Fruit fly (Drosophila melanogaster) whole organism, adult: Measurements from ENCODE around the gene CG42465.

Experiments
- CG11617 ChIP-seq: fragments of 200-800 bp; sonication (Bioruptor generic); optimal IDR thresholded peaks from 2 replicates; lab custom pipeline; 2017; ENCODE audit warnings: mild to moderate bottlenecking, missing biosample characterization, missing genetic modification reagents, missing genetic modification characterization
- CG12768 ChIP-seq: fragments of 200-800 bp; sonication (Bioruptor generic); optimal IDR thresholded peaks from 2 replicates; lab custom pipeline; 2017; ENCODE audit warnings: missing biosample characterization, missing genetic modification characterization, mild to moderate bottlenecking, moderate library complexity, missing genetic modification reagents
- CG14711 ChIP-seq: fragments of 200-800 bp; sonication (Bioruptor generic); optimal IDR thresholded peaks from 2 replicates; lab custom pipeline; 2018; ENCODE audit warnings: missing biosample characterization, mild to moderate bottlenecking, missing genetic modification characterization, moderate library complexity
- CG1620 ChIP-seq: fragments of 200-800 bp; sonication (Bioruptor generic); optimal IDR thresholded peaks from 2 replicates; lab custom pipeline; 2016; ENCODE audit warnings: missing biosample characterization, missing genetic modification characterization
- CG33017 ChIP-seq: fragments of 200-800 bp; sonication (Bioruptor generic); optimal IDR thresholded peaks from 2 replicates; lab custom pipeline; 2018; ENCODE audit warnings: missing biosample characterization, mild to moderate bottlenecking, missing genetic modification characterization, moderate library complexity
- CG5204 ChIP-seq: fragments of 200-800 bp; sonication (Bioruptor generic); optimal IDR thresholded peaks from 2 replicates; lab custom pipeline; 2016; ENCODE audit warnings: missing biosample characterization, missing genetic modification characterization
- CG7045 ChIP-seq: fragments of 200-800 bp; sonication (Bioruptor generic); optimal IDR thresholded peaks from 2 replicates; lab custom pipeline; 2017; ENCODE audit warnings: missing biosample characterization, mild to moderate bottlenecking, missing genetic modification characterization
- CG7101 ChIP-seq: fragments of 200-800 bp; sonication (Bioruptor generic); optimal IDR thresholded peaks from 2 replicates; lab custom pipeline; 2018; ENCODE audit warnings: missing biosample characterization, mild to moderate bottlenecking, missing genetic modification characterization, moderate library complexity
- Clk ChIP-seq: fragments of 200-800 bp; sonication (Bioruptor generic); optimal IDR thresholded peaks from 2 replicates; lab custom pipeline; 2017; ENCODE audit warnings: missing biosample characterization, missing genetic modification characterization
- Crg-1 ChIP-seq: fragments of 200-800 bp; sonication (Bioruptor generic); optimal IDR thresholded peaks from 2 replicates; lab custom pipeline; 2016; ENCODE audit warnings: missing biosample characterization, missing genetic modification characterization
- Hr96 ChIP-seq: fragments of 200-800 bp; sonication (Bioruptor generic); optimal IDR thresholded peaks from 2 replicates; lab custom pipeline; 2016; ENCODE audit warnings: missing biosample characterization, missing genetic modification characterization
- Mnt ChIP-seq: fragments of 200-800 bp; sonication (Bioruptor generic); optimal IDR thresholded peaks from 2 replicates; lab custom pipeline; 2016; ENCODE audit warnings: missing biosample characterization, mild to moderate bottlenecking, missing genetic modification characterization
- bab1 ChIP-seq: fragments of 200-800 bp; sonication (Bioruptor generic); optimal IDR thresholded peaks from 3 replicates; lab custom pipeline; 2019; ENCODE audit warnings: missing biosample characterization, mild to moderate bottlenecking, missing genetic modification characterization, moderate library complexity
- cic ChIP-seq: fragments of 200-800 bp; sonication (Bioruptor generic); optimal IDR thresholded peaks from 2 replicates; lab custom pipeline; 2017; ENCODE audit warnings: missing biosample characterization, mild to moderate bottlenecking, missing genetic modification characterization, moderate library complexity
- cnc ChIP-seq, 2 experiments: fragments of >200 bp; optimal IDR thresholded peaks; 2 replicates each; lab custom pipeline; 2017
- kay ChIP-seq: fragments of 200-800 bp; sonication (Bioruptor generic); peaks from one replicate; lab custom pipeline; 2016; ENCODE audit warnings: missing biosample characterization, missing genetic modification characterization, borderline replicate concordance
- ovo ChIP-seq: fragments of 200-800 bp; sonication (Bioruptor generic); optimal IDR thresholded peaks from 2 replicates; lab custom pipeline; 2016; ENCODE audit warnings: missing biosample characterization, missing genetic modification characterization
- pad ChIP-seq: fragments of 200-800 bp; sonication (Bioruptor generic); optimal IDR thresholded peaks from 3 replicates; lab custom pipeline; 2017; ENCODE audit warnings: missing biosample characterization, missing genetic modification characterization, mild to moderate bottlenecking, moderate library complexity, missing genetic modification reagents
- tj ChIP-seq: fragments of 200-800 bp; sonication (Bioruptor generic); optimal IDR thresholded peaks from 3 replicates; lab custom pipeline; 2017; ENCODE audit warnings: missing biosample characterization, mild to moderate bottlenecking, missing genetic modification characterization, moderate library complexity
- toe ChIP-seq: fragments of 200-800 bp; sonication (Bioruptor generic); optimal IDR thresholded peaks from 2 replicates; lab custom pipeline; 2016; ENCODE audit warnings: missing biosample characterization, missing genetic modification characterization

The CG42465 gene

dm6 chr2L:3717673-3718235 is 17.8 kb downstream of the CG42465 start, which contains the start of the genes lectin-24A and Shaw:
Gene lectin-24A (minus strand): TSS chr2L:3717773.
Gene Shaw (plus strand): TSS chr2L:3718185.
- TF ChIP-seq kay (GFP tag; lab: Kevin White, UChicago) (no peak), CG7101 (tag; lab: Kevin White, UChicago) (no peak), bab1 (GFP tag; lab: Kevin White, UChicago) (no peak), CG11617 (no peak), cnc (optimal IDR thresholded peaks at IDR 0.05; lab: Kevin White, UChicago) (no peak), CG14711 (tag; lab: Kevin White, UChicago) (no peak), ovo (GFP tag; lab: Kevin White, UChicago) (no peak), toe (GFP tag; lab: Kevin White, UChicago) (no peak), pad (GFP tag; lab: Kevin White, UChicago) (no peak), Hr96 (GFP tag; lab: Kevin White, UChicago) (no peak), CG1620 (GFP tag; lab: Kevin White, UChicago) (no peak), Mnt (no peak), Clk (GFP tag; lab: Kevin White, UChicago) (no peak), CG5204 (GFP tag; lab: Kevin White, UChicago) (no peak), tj (GFP tag; lab: Kevin White, UChicago) (no peak), CG7045 (no peak), CG12768 (no peak)

DNA sequence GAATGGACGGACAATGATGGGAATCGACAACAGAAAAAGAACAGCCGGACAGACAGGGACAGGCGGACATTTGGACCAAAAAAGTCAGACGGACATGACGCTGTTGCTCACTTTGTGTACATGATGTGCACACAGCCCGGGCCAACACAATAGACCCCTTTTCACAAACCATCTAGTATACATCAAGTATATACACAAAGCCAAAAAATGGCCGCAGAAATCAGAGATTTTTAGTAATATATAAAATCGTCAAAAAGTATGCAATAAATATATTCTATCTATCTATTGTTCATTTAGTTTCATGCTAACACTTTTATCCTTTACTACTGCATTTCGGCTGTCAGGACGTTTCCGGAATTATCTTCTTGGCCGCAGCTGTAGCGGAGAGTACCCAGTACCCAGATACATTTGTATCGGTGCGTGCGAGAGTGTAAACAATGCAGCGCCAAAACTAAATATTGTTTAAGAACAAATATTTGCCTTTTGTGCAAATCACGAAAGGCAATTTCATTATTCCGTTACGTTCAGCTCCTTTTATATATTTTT is 19.5 kb downstream of the CG42465 start:
- TF ChIP-seq toe (GFP tag; lab: Kevin White, UChicago): no peak
- TF ChIP-seq CG11617: no peak
- no peak for TF ChIP-seq ovo (GFP tag; lab: Kevin White, UChicago)
- peak; percentile 5 for TF ChIP-seq CG5204 (GFP tag; lab: Kevin White, UChicago)
- no peak for TF ChIP-seq cic (GFP tag; lab: Kevin White, UChicago)
- TF ChIP-seq Mnt: no peak

dm6 chr2L:3729635-3730034 is 29.6 kb downstream of the CG42465 start:
- TF ChIP-seq ovo (GFP tag; lab: Kevin White, UChicago) (no peak), CG33017 (tag; lab: Kevin White, UChicago) (no peak), cic (GFP tag; lab: Kevin White, UChicago) (no peak), toe (GFP tag; lab: Kevin White, UChicago) (no peak), CG14711 (tag; lab: Kevin White, UChicago) (no peak)

DNA sequence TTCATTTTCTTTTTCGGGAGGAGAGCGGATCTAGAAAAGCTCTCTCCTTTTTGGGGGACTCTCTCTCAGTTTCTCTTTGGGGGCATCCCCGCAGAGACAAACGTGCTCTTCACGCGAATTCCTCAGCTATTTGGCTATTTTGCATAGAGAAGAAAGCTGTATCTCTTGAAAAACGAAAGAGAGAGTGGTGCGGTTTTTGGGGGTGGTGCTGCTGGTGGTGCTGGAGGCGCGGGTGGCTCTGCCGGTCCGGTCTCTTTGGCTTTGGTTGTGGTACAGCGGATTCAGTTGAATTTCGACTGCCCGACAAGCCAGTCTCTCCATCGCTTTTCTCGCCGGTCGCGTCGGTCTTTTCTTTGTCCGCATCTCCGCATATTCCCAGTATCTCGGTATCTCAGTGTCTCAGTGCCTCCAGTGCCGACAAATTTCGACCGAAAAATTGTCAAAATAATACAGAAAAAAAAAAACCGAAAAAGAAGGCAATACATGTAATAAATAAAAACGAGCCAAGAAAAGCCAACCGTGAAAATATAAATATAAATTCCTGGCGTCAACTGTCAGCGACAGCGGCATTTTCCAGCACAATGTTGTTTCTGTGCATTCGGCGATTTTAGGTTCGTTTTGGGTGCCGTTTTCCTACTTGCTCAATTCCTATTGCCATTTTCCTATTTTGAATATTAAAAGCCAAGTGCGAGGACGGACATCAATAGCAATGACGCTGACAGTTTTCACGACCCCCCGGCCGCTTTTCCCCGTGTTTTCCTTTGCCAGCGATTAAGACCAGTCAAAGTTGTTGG is 30.4 kb downstream of the CG42465 start, which contains the start of gene CG10019:
CG10019 (plus strand) TSS at position 285 of the 794 bp plus-strand sequence.
- TF ChIP-seq CG5204 (GFP tag; lab: Kevin White, UChicago): no peak
- TF ChIP-seq CG14711 (tag; lab: Kevin White, UChicago): no peak
- TF ChIP-seq ovo (GFP tag; lab: Kevin White, UChicago): no peak
- no peak for TF ChIP-seq CG7101 (tag; lab: Kevin White, UChicago)
- TF ChIP-seq CG11617: no peak
- no peak for TF ChIP-seq Mnt
- TF ChIP-seq kay (GFP tag; lab: Kevin White, UChicago): peak; percentile 65

DNA sequence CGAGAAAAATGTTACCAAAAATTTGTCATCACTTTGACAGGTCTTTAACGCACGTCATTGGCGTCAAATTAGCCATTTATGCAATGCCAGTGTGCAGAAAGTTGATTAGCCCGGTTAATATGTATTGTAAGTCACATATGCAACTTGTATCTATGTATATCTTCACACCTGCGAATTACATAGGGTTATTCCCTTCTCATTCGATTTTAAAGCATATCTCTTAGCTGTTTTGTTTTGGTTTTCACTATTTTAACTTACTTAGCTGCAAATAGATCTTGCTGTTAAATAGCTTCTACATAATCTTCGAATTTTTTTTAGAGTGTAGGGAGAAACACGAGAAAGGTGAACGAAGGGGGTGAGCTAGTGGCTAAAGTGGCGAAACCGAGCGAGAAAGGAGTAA is 31.1 kb downstream of the CG42465 start:
- TF ChIP-seq CG7045: no peak
- TF ChIP-seq Crg-1 (GFP tag; lab: Kevin White, UChicago): no peak
- TF ChIP-seq kay (GFP tag; lab: Kevin White, UChicago): no peak
- no peak for TF ChIP-seq CG33017 (tag; lab: Kevin White, UChicago)
- TF ChIP-seq tj (GFP tag; lab: Kevin White, UChicago): no peak
- TF ChIP-seq cnc (optimal IDR thresholded peaks at IDR 0.05; lab: Kevin White, UChicago): no peak
- no peak for TF ChIP-seq pad (GFP tag; lab: Kevin White, UChicago)
- no peak for TF ChIP-seq CG11617
- no peak for TF ChIP-seq CG5204 (GFP tag; lab: Kevin White, UChicago)
- no peak for TF ChIP-seq CG14711 (tag; lab: Kevin White, UChicago)
- TF ChIP-seq ovo (GFP tag; lab: Kevin White, UChicago): no peak
- no peak for TF ChIP-seq CG1620 (GFP tag; lab: Kevin White, UChicago)
- no peak for TF ChIP-seq CG12768
- no peak for TF ChIP-seq Mnt

- TF ChIP-seq cnc (optimal IDR thresholded peaks at IDR 0.05; lab: Kevin White, UChicago): no peak
- TF ChIP-seq CG12768: no peak
- TF ChIP-seq CG1620 (GFP tag; lab: Kevin White, UChicago): no peak
- no peak for TF ChIP-seq CG11617
- no peak for TF ChIP-seq CG7101 (tag; lab: Kevin White, UChicago)
- no peak for TF ChIP-seq CG33017 (tag; lab: Kevin White, UChicago)
- TF ChIP-seq toe (GFP tag; lab: Kevin White, UChicago): no peak
- no peak for TF ChIP-seq Hr96 (GFP tag; lab: Kevin White, UChicago)
- no peak for TF ChIP-seq kay (GFP tag; lab: Kevin White, UChicago)
Observed at dm6 chr2L:3737003-3737662, 37.1 kb downstream of the CG42465 start.
